Fruit fly (Drosophila melanogaster) whole organism, embryonic: ENCODE results near the gene CG7378.

Experiments used
- Abd-B ChIP-seq: fragments of 200-800 bp; sonication (Bioruptor generic); optimal IDR thresholded peaks from 2 replicates; lab custom pipeline; 2018; ENCODE audit warnings: missing biosample characterization, mild to moderate bottlenecking, missing genetic modification characterization, moderate library complexity
- B-H2 ChIP-seq: fragments of 200-800 bp; sonication (Bioruptor generic); optimal IDR thresholded peaks from 2 replicates; lab custom pipeline; 2018; ENCODE audit warnings: missing biosample characterization, mild to moderate bottlenecking, missing genetic modification characterization
- Bgb ChIP-seq: fragments of 200-800 bp; sonication (Bioruptor generic); IDR thresholded peaks from 2 replicates; pipeline ENCODE4 v1.3.6; 2022; ENCODE audit warnings: missing biosample characterization, missing genetic modification characterization; ENCODE audit not compliant: partially characterized antibody
- CG12155 ChIP-seq: fragments of 200-800 bp; sonication (Bioruptor generic); optimal IDR thresholded peaks from 3 replicates; lab custom pipeline; 2016; ENCODE audit warnings: missing biosample characterization, missing genetic modification characterization
- CG12299 ChIP-seq: fragments of 200-800 bp; sonication (Bioruptor generic); optimal IDR thresholded peaks from 2 replicates; lab custom pipeline; 2018; ENCODE audit warnings: missing biosample characterization, mild to moderate bottlenecking, missing genetic modification characterization
- CG13894 ChIP-seq: fragments of 200-800 bp; sonication (Bioruptor generic); optimal IDR thresholded peaks from 3 replicates; lab custom pipeline; 2018; ENCODE audit warnings: missing biosample characterization, mild to moderate bottlenecking, missing genetic modification characterization, moderate library complexity
- CG14441 ChIP-seq: fragments of 200-800 bp; sonication (Bioruptor generic); IDR thresholded peaks from 2 replicates; pipeline ENCODE4 v1.3.6; 2022; ENCODE audit warnings: missing biosample characterization, missing genetic modification characterization
- CG17568 ChIP-seq: fragments of 200-800 bp; sonication (Bioruptor generic); optimal IDR thresholded peaks from 2 replicates; lab custom pipeline; 2018; ENCODE audit warnings: missing biosample characterization, mild to moderate bottlenecking, missing genetic modification characterization, moderate library complexity
- CG1792 ChIP-seq: fragments of 200-800 bp; sonication (Bioruptor generic); optimal IDR thresholded peaks from 2 replicates; lab custom pipeline; 2016; ENCODE audit warnings: missing biosample characterization, missing genetic modification characterization
- CG2202 ChIP-seq: fragments of 200-800 bp; sonication (Bioruptor generic); optimal IDR thresholded peaks from 2 replicates; lab custom pipeline; 2018; ENCODE audit warnings: missing biosample characterization, mild to moderate bottlenecking, missing genetic modification characterization
- CG31441 ChIP-seq: fragments of 200-800 bp; sonication (Bioruptor generic); IDR thresholded peaks from 2 replicates; pipeline ENCODE4 v1.3.6; 2022; ENCODE audit warnings: missing biosample characterization, missing genetic modification characterization
- CG33557 ChIP-seq: fragments of 200-800 bp; sonication (Bioruptor generic); optimal IDR thresholded peaks from 2 replicates; lab custom pipeline; 2019; ENCODE audit warnings: missing biosample characterization, mild to moderate bottlenecking, missing genetic modification characterization, moderate library complexity
- CG34422 ChIP-seq: fragments of 200-800 bp; sonication (Bioruptor generic); IDR thresholded peaks from 3 replicates; pipeline ENCODE4 v1.3.6; 2022; ENCODE audit warnings: missing biosample characterization, missing genetic modification characterization
- CG3995 ChIP-seq: fragments of 200-800 bp; sonication (Bioruptor generic); optimal IDR thresholded peaks from 3 replicates; lab custom pipeline; 2016; ENCODE audit warnings: missing biosample characterization, missing genetic modification characterization
- CG6175 ChIP-seq: fragments of 200-800 bp; sonication (Bioruptor generic); IDR thresholded peaks from 3 replicates; pipeline ENCODE4 v1.3.6; 2022; ENCODE audit warnings: missing biosample characterization, missing genetic modification characterization
- CG6272 ChIP-seq: fragments of 200-800 bp; sonication (Bioruptor generic); IDR thresholded peaks from 2 replicates; pipeline ENCODE4 v1.3.6; 2022; ENCODE audit warnings: missing biosample characterization, missing genetic modification characterization
- CG6765 ChIP-seq: fragments of 200-800 bp; sonication (Bioruptor generic); optimal IDR thresholded peaks from 3 replicates; lab custom pipeline; 2017; ENCODE audit warnings: missing biosample characterization, mild to moderate bottlenecking, missing genetic modification characterization
- CG6854 ChIP-seq: fragments of 200-800 bp; sonication (Bioruptor generic); optimal IDR thresholded peaks from 3 replicates; lab custom pipeline; 2017; ENCODE audit warnings: missing biosample characterization, mild to moderate bottlenecking, missing genetic modification characterization
- CG8944 ChIP-seq: fragments of 200-800 bp; sonication (Bioruptor generic); optimal IDR thresholded peaks from 3 replicates; lab custom pipeline; 2016; ENCODE audit warnings: missing biosample characterization, missing genetic modification characterization
- CG9437 ChIP-seq: fragments of 200-800 bp; sonication (Bioruptor generic); optimal IDR thresholded peaks from 2 replicates; lab custom pipeline; 2018; ENCODE audit warnings: missing biosample characterization, mild to moderate bottlenecking, missing genetic modification characterization
- CG9932 ChIP-seq: fragments of 200-800 bp; sonication (Bioruptor generic); IDR thresholded peaks from 2 replicates; pipeline ENCODE4 v1.3.6; 2022; ENCODE audit warnings: missing biosample characterization, missing genetic modification characterization
- CoRest ChIP-seq: fragments of 200-800 bp; sonication (Bioruptor generic); optimal IDR thresholded peaks from 3 replicates; lab custom pipeline; 2018; ENCODE audit warnings: missing biosample characterization, mild to moderate bottlenecking, missing genetic modification characterization, moderate library complexity
- Drgx ChIP-seq: fragments of 200-800 bp; sonication (Bioruptor generic); IDR thresholded peaks from 2 replicates; pipeline ENCODE4 v1.3.6; 2022; ENCODE audit warnings: missing biosample characterization, missing genetic modification characterization
- Fer3 ChIP-seq: fragments of 200-800 bp; sonication (Bioruptor generic); optimal IDR thresholded peaks from 2 replicates; lab custom pipeline; 2018; ENCODE audit warnings: missing biosample characterization, mild to moderate bottlenecking, missing genetic modification characterization, moderate library complexity
- H15 ChIP-seq: fragments of 200-800 bp; sonication (Bioruptor generic); IDR thresholded peaks from 3 replicates; pipeline ENCODE4 v1.3.6; 2022; ENCODE audit warnings: missing biosample characterization, missing genetic modification characterization
- HLH4C ChIP-seq: fragments of 200-800 bp; sonication (Bioruptor generic); IDR thresholded peaks from 3 replicates; pipeline ENCODE4 v1.3.6; 2022; ENCODE audit warnings: missing biosample characterization, missing genetic modification characterization; ENCODE audit not compliant: partially characterized antibody
- Hr51 ChIP-seq, 2 experiments: fragments of 200-800 bp; sonication (Bioruptor generic); optimal IDR thresholded peaks; 2 replicates in 1 of 2; 3 replicates in 1 of 2; lab custom pipeline; 2016 to 2018; ENCODE audit warnings: missing biosample characterization in 2 of 2, missing genetic modification characterization in 2 of 2, mild to moderate bottlenecking in 1 of 2, moderate library complexity in 1 of 2
- NC2α ChIP-seq: fragments of 200-800 bp; sonication (Bioruptor generic); optimal IDR thresholded peaks from 2 replicates; lab custom pipeline; 2016; ENCODE audit warnings: missing biosample characterization, missing genetic modification characterization
- Nf-YB ChIP-seq: fragments of 200-800 bp; sonication (Bioruptor generic); optimal IDR thresholded peaks from 3 replicates; lab custom pipeline; 2019; ENCODE audit warnings: missing biosample characterization, mild to moderate bottlenecking, missing genetic modification characterization, moderate library complexity
- Oli ChIP-seq: fragments of 200-800 bp; sonication (Bioruptor generic); optimal IDR thresholded peaks from 2 replicates; lab custom pipeline; 2018; ENCODE audit warnings: missing biosample characterization, mild to moderate bottlenecking, missing genetic modification characterization, moderate library complexity
- Optix ChIP-seq: fragments of 200-800 bp; sonication (Bioruptor generic); IDR thresholded peaks from 3 replicates; pipeline ENCODE4 v1.3.6; 2022; ENCODE audit warnings: missing biosample characterization, missing genetic modification characterization
- Ptx1 ChIP-seq: fragments of 200-800 bp; sonication (Bioruptor generic); IDR thresholded peaks from 2 replicates; pipeline ENCODE4 v1.3.6; 2022; ENCODE audit warnings: missing biosample characterization, missing genetic modification characterization
- Taf1 ChIP-seq: fragments of 200-800 bp; sonication (Bioruptor generic); IDR thresholded peaks from 2 replicates; pipeline ENCODE4 v1.3.6; 2022; ENCODE audit warnings: missing biosample characterization, missing genetic modification characterization
- Trl ChIP-seq, 3 experiments: fragments of >200 bp in 2 of 3; fragments of 200-800 bp in 1 of 3; sonication (Bioruptor generic) in 1 of 3; optimal IDR thresholded peaks; 2 replicates in 1 of 3; 3 replicates in 2 of 3; lab custom pipeline; 2016 to 2017; ENCODE audit warnings: missing biosample characterization in 1 of 3, missing genetic modification characterization in 1 of 3
- Xrp1 ChIP-seq: fragments of 200-800 bp; sonication (Bioruptor generic); IDR thresholded peaks from 2 replicates; pipeline ENCODE4 v1.3.6; 2022; ENCODE audit warnings: missing biosample characterization, missing genetic modification characterization
- aop ChIP-seq: fragments of 200-800 bp; sonication (Bioruptor generic); IDR thresholded peaks from 2 replicates; pipeline ENCODE4 v1.3.6; 2022; ENCODE audit warnings: missing biosample characterization, missing genetic modification characterization
- ash1 ChIP-seq: fragments of 200-800 bp; sonication (Bioruptor generic); optimal IDR thresholded peaks from 2 replicates; lab custom pipeline; 2018; ENCODE audit warnings: missing biosample characterization, mild to moderate bottlenecking, missing genetic modification characterization
- bsh ChIP-seq, 2 experiments: fragments of 200-800 bp; sonication (Bioruptor generic); optimal IDR thresholded peaks; 2 replicates each; lab custom pipeline; 2017 to 2018; ENCODE audit warnings: mild to moderate bottlenecking in 2 of 2, missing biosample characterization in 2 of 2, missing genetic modification characterization in 2 of 2, moderate library complexity in 1 of 2
- cad ChIP-seq: fragments of >200 bp; optimal IDR thresholded peaks from 2 replicates; lab custom pipeline; 2017; ENCODE audit warnings: missing biosample characterization, missing genetic modification characterization
- crol ChIP-seq: fragments of 200-800 bp; sonication (Bioruptor generic); IDR thresholded peaks from 2 replicates; pipeline ENCODE4 v1.3.6; 2022; ENCODE audit warnings: missing biosample characterization, missing genetic modification characterization
- disco-r ChIP-seq: fragments of 200-800 bp; sonication (Bioruptor generic); optimal IDR thresholded peaks from 2 replicates; lab custom pipeline; 2016; ENCODE audit warnings: missing biosample characterization, missing genetic modification characterization
- gce ChIP-seq: fragments of 200-800 bp; sonication (Bioruptor generic); IDR thresholded peaks from 3 replicates; pipeline ENCODE4 v1.3.6; 2022; ENCODE audit warnings: missing biosample characterization, missing genetic modification characterization
- gro ChIP-seq: fragments of 200-800 bp; sonication (Bioruptor generic); optimal IDR thresholded peaks from 2 replicates; lab custom pipeline; 2016; ENCODE audit warnings: missing biosample characterization, missing genetic modification characterization
- jumu ChIP-seq: fragments of 200-800 bp; sonication (Bioruptor generic); optimal IDR thresholded peaks from 3 replicates; lab custom pipeline; 2016; ENCODE audit warnings: missing biosample characterization, missing genetic modification characterization
- klu ChIP-seq: fragments of 200-800 bp; sonication (Bioruptor generic); IDR thresholded peaks from 2 replicates; pipeline ENCODE4 v1.3.6; 2022; ENCODE audit warnings: missing biosample characterization, missing genetic modification characterization
- onecut ChIP-seq: fragments of 200-800 bp; sonication (Bioruptor generic); IDR thresholded peaks from 2 replicates; pipeline ENCODE4 v1.3.6; 2022; ENCODE audit warnings: missing biosample characterization, missing genetic modification characterization
- phol ChIP-seq: fragments of 200-800 bp; sonication (Bioruptor generic); optimal IDR thresholded peaks from 3 replicates; lab custom pipeline; 2018; ENCODE audit warnings: missing biosample characterization, mild to moderate bottlenecking, missing genetic modification characterization, moderate library complexity
- pita ChIP-seq: fragments of 200-800 bp; sonication (Bioruptor generic); optimal IDR thresholded peaks from 2 replicates; lab custom pipeline; 2017; ENCODE audit warnings: missing biosample characterization, mild to moderate bottlenecking, missing genetic modification characterization
- scrt ChIP-seq: fragments of 200-800 bp; sonication (Bioruptor generic); optimal IDR thresholded peaks from 2 replicates; lab custom pipeline; 2018; ENCODE audit warnings: missing biosample characterization, mild to moderate bottlenecking, missing genetic modification characterization, moderate library complexity
- sim ChIP-seq: fragments of 200-800 bp; sonication (Bioruptor generic); IDR thresholded peaks from 2 replicates; pipeline ENCODE4 v1.3.6; 2022; ENCODE audit warnings: missing biosample characterization, missing genetic modification characterization
- stc ChIP-seq: fragments of 200-800 bp; sonication (Bioruptor generic); IDR thresholded peaks from 2 replicates; pipeline ENCODE4 v1.3.6; 2022; ENCODE audit warnings: missing biosample characterization, missing genetic modification characterization
- toy ChIP-seq: fragments of 200-800 bp; sonication (Bioruptor generic); IDR thresholded peaks from 2 replicates; pipeline ENCODE4 v1.3.6; 2022; ENCODE audit warnings: missing biosample characterization, missing genetic modification characterization

Gene CG7378

DNA sequence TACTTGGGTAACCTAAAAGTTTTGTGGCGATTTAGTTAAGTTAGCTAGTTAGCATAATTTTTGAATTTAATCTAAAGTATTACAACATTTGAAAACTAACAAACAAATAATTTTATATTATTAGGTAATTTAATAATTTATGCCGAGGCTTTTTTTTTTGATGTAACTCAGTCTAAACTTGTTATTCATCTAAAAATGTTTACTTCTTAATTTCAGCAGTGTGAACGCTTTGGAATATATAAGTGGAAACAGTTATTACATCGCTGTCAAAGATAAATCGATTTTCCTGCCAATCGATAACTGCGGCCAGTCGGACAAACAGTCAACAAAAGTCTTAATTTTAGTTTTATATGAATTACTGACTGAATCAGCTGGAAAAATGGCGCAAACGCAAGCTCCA, 42.3 kb upstream of the CG7378 start, which contains the start of gene Usp39 (continued):
- TF ChIP-seq Abd-B (GFP tag; lab: Kevin White, UChicago) (no peak), NC2α (GFP tag; lab: Kevin White, UChicago) (no peak), CG17568 (GFP tag; lab: Kevin White, UChicago) (no peak), phol (peak; percentile 55), klu (GFP tag; lab: Robert Waterston, UW) (no peak), CG12155 (GFP tag; lab: Kevin White, UChicago) (peak; percentile 15), Bgb (GFP tag; lab: Robert Waterston, UW) (peak; percentile 75), H15 (GFP tag; lab: Robert Waterston, UW) (no peak), CG6765 (GFP tag; lab: Kevin White, UChicago) (no peak), Oli (tag; lab: Kevin White, UChicago) (no peak), pita (GFP tag; lab: Kevin White, UChicago) (no peak), disco-r (GFP tag; lab: Kevin White, UChicago) (no peak), CG9932 (GFP tag; lab: Robert Waterston, UW) (peak; percentile 55), sim (GFP tag; lab: Robert Waterston, UW) (no peak), Drgx (GFP tag; lab: Robert Waterston, UW) (no peak), Ptx1 (GFP tag; lab: Robert Waterston, UW) (peak; percentile 24; the same call in 1 of the 2 replicates), CG3995 (GFP tag; lab: Kevin White, UChicago) (no peak), CG13894 (tag; lab: Kevin White, UChicago) (no peak), Fer3 (tag; lab: Kevin White, UChicago) (no peak), crol (no peak), Trl (optimal IDR thresholded peaks at IDR 0.05; lab: Kevin White, UChicago) (no peak), Trl (GFP tag; optimal IDR thresholded peaks at IDR 0.05; lab: Kevin White, UChicago) (no peak), Hr51 (GFP tag; optimal IDR thresholded peaks at IDR 0.05; lab: Kevin White, UChicago) (peak in 1 of 2 experiments; percentile 38), bsh (GFP tag; optimal IDR thresholded peaks at IDR 0.05; lab: Kevin White, UChicago) (peak in 1 of 2 experiments; percentile 33), scrt (GFP tag; lab: Kevin White, UChicago) (no peak), stc (GFP tag; lab: Robert Waterston, UW) (no peak), CG33557 (GFP tag; lab: Kevin White, UChicago) (no peak), jumu (GFP tag; lab: Kevin White, UChicago) (no peak), CG12299 (tag; lab: Kevin White, UChicago) (no peak), CG6272 (GFP tag; lab: Robert Waterston, UW) (no peak), B-H2 (GFP tag; lab: Kevin White, UChicago) (no peak), Taf1 (no peak), CG9437 (GFP tag; lab: Kevin White, UChicago) (no peak), gro (GFP tag; lab: Kevin White, UChicago) (no peak), cad (GFP tag; lab: Kevin White, UChicago) (no peak), CG6175 (no peak), CG14441 (GFP tag; lab: Robert Waterston, UW) (no peak), CG2202 (tag; lab: Kevin White, UChicago) (no peak), Xrp1 (GFP tag; lab: Robert Waterston, UW) (no peak), CG34422 (GFP tag; lab: Robert Waterston, UW) (peak; percentile 76), CG8944 (no peak), aop (no peak), onecut (GFP tag; lab: Robert Waterston, UW) (no peak), Optix (GFP tag; lab: Robert Waterston, UW) (no peak), CG6854 (no peak), ash1 (GFP tag; lab: Kevin White, UChicago) (no peak), CG1792 (GFP tag; lab: Kevin White, UChicago) (no peak), gce (no peak), Nf-YB (no peak), CoRest (peak; percentile 46), HLH4C (GFP tag; lab: Robert Waterston, UW) (peak; percentile 75), CG31441 (GFP tag; lab: Robert Waterston, UW) (no peak; the same call in 1 of the 2 replicates), toy (GFP tag; lab: Robert Waterston, UW) (no peak)
